Fruit fly (Drosophila melanogaster) whole organism, embryonic: ENCODE data around the gene Tace.

ENCODE experiments used
- ATbp ChIP-seq: fragments of 200-800 bp; sonication (Bioruptor generic); optimal IDR thresholded peaks from 2 replicates; lab custom pipeline; 2017; ENCODE audit warnings: missing biosample characterization, mild to moderate bottlenecking, missing genetic modification characterization, missing genetic modification reagents
- Bdp1 ChIP-seq: fragments of 200-800 bp; sonication (Bioruptor generic); optimal IDR thresholded peaks from 3 replicates; lab custom pipeline; 2016; ENCODE audit warnings: missing biosample characterization, missing genetic modification characterization
- CG11247 ChIP-seq: fragments of 200-800 bp; sonication (Bioruptor generic); IDR thresholded peaks from 2 replicates; pipeline ENCODE4 v1.3.6; 2022; ENCODE audit warnings: missing biosample characterization, missing genetic modification characterization
- CG15011 ChIP-seq: fragments of 200-800 bp; sonication (Bioruptor generic); optimal IDR thresholded peaks from 3 replicates; lab custom pipeline; 2018; ENCODE audit warnings: missing biosample characterization, mild to moderate bottlenecking, missing genetic modification characterization
- CG15696 ChIP-seq: fragments of 200-800 bp; sonication (Bioruptor generic); optimal IDR thresholded peaks from 2 replicates; lab custom pipeline; 2019; ENCODE audit warnings: missing biosample characterization, mild to moderate bottlenecking, missing genetic modification characterization, moderate library complexity
- CG16863 ChIP-seq: fragments of 200-800 bp; sonication (Bioruptor generic); optimal IDR thresholded peaks from 3 replicates; lab custom pipeline; 2016; ENCODE audit warnings: missing biosample characterization, missing genetic modification characterization
- CG17385 ChIP-seq: fragments of 200-800 bp; sonication (Bioruptor generic); optimal IDR thresholded peaks from 3 replicates; lab custom pipeline; 2018; ENCODE audit warnings: missing biosample characterization, mild to moderate bottlenecking, missing genetic modification characterization
- CG17802 ChIP-seq: fragments of 200-800 bp; sonication (Bioruptor generic); optimal IDR thresholded peaks from 2 replicates; lab custom pipeline; 2018; ENCODE audit warnings: missing biosample characterization, mild to moderate bottlenecking, missing genetic modification characterization, moderate library complexity
- CG2199 ChIP-seq: fragments of 200-800 bp; sonication (Bioruptor generic); IDR thresholded peaks from 3 replicates; pipeline ENCODE4 v1.3.6; 2022; ENCODE audit warnings: missing biosample characterization, missing genetic modification characterization
- CG2889 ChIP-seq: fragments of 200-800 bp; sonication (Bioruptor generic); IDR thresholded peaks from 3 replicates; pipeline ENCODE4 v1.3.6; 2022; ENCODE audit warnings: missing biosample characterization, missing genetic modification characterization
- CG31388 ChIP-seq: fragments of 200-800 bp; sonication (Bioruptor generic); optimal IDR thresholded peaks from 2 replicates; lab custom pipeline; 2016; ENCODE audit warnings: missing biosample characterization, missing genetic modification characterization
- CG32532 ChIP-seq: fragments of 200-800 bp; sonication (Bioruptor generic); IDR thresholded peaks from 2 replicates; pipeline ENCODE4 v1.3.6; 2022; ENCODE audit warnings: missing biosample characterization, missing genetic modification characterization
- CG3281 ChIP-seq: fragments of 200-800 bp; sonication (Bioruptor generic); optimal IDR thresholded peaks from 3 replicates; lab custom pipeline; 2017; ENCODE audit warnings: missing biosample characterization, mild to moderate bottlenecking, missing genetic modification characterization
- CG4282 ChIP-seq: fragments of 200-800 bp; sonication (Bioruptor generic); optimal IDR thresholded peaks from 2 replicates; lab custom pipeline; 2016; ENCODE audit warnings: missing biosample characterization, missing genetic modification characterization
- CG4707 ChIP-seq: fragments of 200-800 bp; sonication (Bioruptor generic); optimal IDR thresholded peaks from 2 replicates; lab custom pipeline; 2018; ENCODE audit warnings: missing biosample characterization, mild to moderate bottlenecking, missing genetic modification characterization, moderate library complexity
- CG6689 ChIP-seq: fragments of 200-800 bp; sonication (Bioruptor generic); IDR thresholded peaks from 2 replicates; pipeline ENCODE4 v1.3.6; 2022; ENCODE audit warnings: missing biosample characterization, missing genetic modification characterization
- CG6765 ChIP-seq: fragments of 200-800 bp; sonication (Bioruptor generic); optimal IDR thresholded peaks from 3 replicates; lab custom pipeline; 2017; ENCODE audit warnings: missing biosample characterization, mild to moderate bottlenecking, missing genetic modification characterization
- CG7372 ChIP-seq: fragments of 200-800 bp; sonication (Bioruptor generic); IDR thresholded peaks from 2 replicates; pipeline ENCODE4 v1.3.6; 2022; ENCODE audit warnings: missing biosample characterization, missing genetic modification characterization
- CG7745 ChIP-seq: fragments of 200-800 bp; sonication (Bioruptor generic); optimal IDR thresholded peaks from 2 replicates; lab custom pipeline; 2018; ENCODE audit warnings: missing biosample characterization, mild to moderate bottlenecking, missing genetic modification characterization, moderate library complexity
- CG7963 ChIP-seq: fragments of 200-800 bp; sonication (Bioruptor generic); IDR thresholded peaks from 3 replicates; pipeline ENCODE4 v1.3.6; 2022; ENCODE audit warnings: missing biosample characterization, missing genetic modification characterization; ENCODE audit not compliant: partially characterized antibody
- CG8765 ChIP-seq: fragments of 200-800 bp; sonication (Bioruptor generic); IDR thresholded peaks from 2 replicates; pipeline ENCODE4 v1.3.6; 2022; ENCODE audit warnings: missing biosample characterization, missing genetic modification characterization
- D19B ChIP-seq: fragments of 200-800 bp; sonication (Bioruptor generic); optimal IDR thresholded peaks from 2 replicates; lab custom pipeline; 2017; ENCODE audit warnings: missing biosample characterization, mild to moderate bottlenecking, missing genetic modification characterization
- Dp ChIP-seq: fragments of 200-800 bp; sonication (Bioruptor generic); optimal IDR thresholded peaks from 2 replicates; lab custom pipeline; 2018; ENCODE audit warnings: missing biosample characterization, mild to moderate bottlenecking, missing genetic modification characterization, moderate library complexity
- Fer3 ChIP-seq: fragments of 200-800 bp; sonication (Bioruptor generic); optimal IDR thresholded peaks from 2 replicates; lab custom pipeline; 2018; ENCODE audit warnings: missing biosample characterization, mild to moderate bottlenecking, missing genetic modification characterization, moderate library complexity
- Gug ChIP-seq: fragments of 200-800 bp; sonication (Bioruptor generic); IDR thresholded peaks from 4 replicates; pipeline ENCODE4 v1.3.6; 2022; ENCODE audit warnings: missing biosample characterization, missing genetic modification characterization
- HLH3B ChIP-seq: fragments of 200-800 bp; sonication (Bioruptor generic); IDR thresholded peaks from 2 replicates; pipeline ENCODE4 v1.3.6; 2022; ENCODE audit warnings: missing biosample characterization, missing genetic modification characterization
- Hr78 ChIP-seq, 2 experiments: fragments of 200-800 bp in 1 of 2; fragments of >200 bp in 1 of 2; sonication (Bioruptor generic) in 1 of 2; optimal IDR thresholded peaks; 2 replicates each; lab custom pipeline; 2017 to 2019; ENCODE audit warnings: missing biosample characterization in 2 of 2, missing genetic modification characterization in 2 of 2, mild to moderate bottlenecking in 1 of 2, moderate library complexity in 1 of 2
- Nf-YC ChIP-seq: fragments of 200-800 bp; optimal IDR thresholded peaks from 3 replicates; lab custom pipeline; 2019; ENCODE audit warnings: missing biosample characterization, mild to moderate bottlenecking, missing genetic modification characterization, moderate library complexity
- Opbp ChIP-seq: fragments of 200-800 bp; sonication (Bioruptor generic); IDR thresholded peaks from 3 replicates; pipeline ENCODE4 v1.3.6; 2022; ENCODE audit warnings: missing biosample characterization, missing genetic modification characterization; ENCODE audit not compliant: partially characterized antibody
- Scr ChIP-seq: fragments of 200-800 bp; sonication (Bioruptor generic); IDR thresholded peaks from 2 replicates; pipeline ENCODE4 v1.3.6; 2022; ENCODE audit warnings: missing biosample characterization, missing genetic modification characterization; ENCODE audit not compliant: partially characterized antibody
- Sry-β ChIP-seq: fragments of 200-800 bp; sonication (Bioruptor generic); optimal IDR thresholded peaks from 2 replicates; lab custom pipeline; 2018; ENCODE audit warnings: missing biosample characterization, mild to moderate bottlenecking, missing genetic modification characterization, moderate library complexity
- Sry-δ ChIP-seq: fragments of 200-800 bp; sonication (Bioruptor generic); optimal IDR thresholded peaks from 2 replicates; lab custom pipeline; 2016; ENCODE audit warnings: missing biosample characterization, missing genetic modification characterization
- Taf1 ChIP-seq: fragments of 200-800 bp; sonication (Bioruptor generic); IDR thresholded peaks from 2 replicates; pipeline ENCODE4 v1.3.6; 2022; ENCODE audit warnings: missing biosample characterization, missing genetic modification characterization
- ara ChIP-seq: fragments of 200-800 bp; sonication (Bioruptor generic); IDR thresholded peaks from 2 replicates; pipeline ENCODE4 v1.3.6; 2022; ENCODE audit warnings: missing biosample characterization, missing genetic modification characterization
- bcd ChIP-seq: fragments of 200-800 bp; sonication (Bioruptor generic); optimal IDR thresholded peaks from 2 replicates; lab custom pipeline; 2017; ENCODE audit warnings: missing biosample characterization, mild to moderate bottlenecking, missing genetic modification characterization
- cas ChIP-seq: fragments of 200-800 bp; sonication (Bioruptor generic); IDR thresholded peaks from 2 replicates; pipeline ENCODE4 v1.3.6; 2022; ENCODE audit warnings: missing biosample characterization, missing genetic modification characterization
- cg ChIP-seq: fragments of 200-800 bp; sonication (Bioruptor generic); optimal IDR thresholded peaks from 3 replicates; lab custom pipeline; 2019; ENCODE audit warnings: missing biosample characterization, mild to moderate bottlenecking, missing genetic modification characterization, moderate library complexity
- fu2 ChIP-seq: fragments of 200-800 bp; sonication (Bioruptor generic); optimal IDR thresholded peaks from 2 replicates; lab custom pipeline; 2016; ENCODE audit warnings: missing biosample characterization, missing genetic modification characterization
- gcm2 ChIP-seq: fragments of 200-800 bp; sonication (Bioruptor generic); optimal IDR thresholded peaks from 2 replicates; lab custom pipeline; 2016; ENCODE audit warnings: missing biosample characterization, missing genetic modification characterization
- gfzf ChIP-seq: fragments of 200-800 bp; sonication (Bioruptor generic); optimal IDR thresholded peaks from 2 replicates; lab custom pipeline; 2016; ENCODE audit warnings: missing biosample characterization, mild to moderate bottlenecking, missing genetic modification characterization, moderate library complexity
- gro ChIP-seq: fragments of 200-800 bp; sonication (Bioruptor generic); optimal IDR thresholded peaks from 2 replicates; lab custom pipeline; 2016; ENCODE audit warnings: missing biosample characterization, missing genetic modification characterization
- kni ChIP-seq: fragments of 200-800 bp; sonication (Bioruptor generic); optimal IDR thresholded peaks from 3 replicates; lab custom pipeline; 2017; ENCODE audit warnings: mild to moderate bottlenecking, missing biosample characterization, missing genetic modification reagents, missing genetic modification characterization
- lov ChIP-seq, 2 experiments: fragments of 200-800 bp in 1 of 2; fragments of >200 bp in 1 of 2; sonication (Bioruptor generic) in 1 of 2; IDR thresholded peaks in 1 of 2; optimal IDR thresholded peaks in 1 of 2; 2 replicates in 1 of 2; 3 replicates in 1 of 2; pipeline versions ENCODE4 v1.3.6 to Lab custom; 2017 to 2022; ENCODE audit warnings: missing biosample characterization in 1 of 2, missing genetic modification characterization in 1 of 2
- pnt ChIP-seq: fragments of 200-800 bp; sonication (Bioruptor generic); optimal IDR thresholded peaks from 3 replicates; lab custom pipeline; 2016; ENCODE audit warnings: missing biosample characterization, missing genetic modification characterization
- slou ChIP-seq: fragments of 200-800 bp; sonication (Bioruptor generic); optimal IDR thresholded peaks from 3 replicates; lab custom pipeline; 2016; ENCODE audit warnings: missing biosample characterization, missing genetic modification characterization
- sna ChIP-seq: fragments of 200-800 bp; sonication (Bioruptor generic); IDR thresholded peaks from 2 replicates; pipeline ENCODE4 v1.3.6; 2022; ENCODE audit warnings: missing biosample characterization, missing genetic modification characterization; ENCODE audit not compliant: partially characterized antibody
- tin ChIP-seq: fragments of 200-800 bp; sonication (Bioruptor generic); optimal IDR thresholded peaks from 3 replicates; lab custom pipeline; 2016; ENCODE audit warnings: missing biosample characterization, missing genetic modification characterization
- zf30C ChIP-seq: fragments of 200-800 bp; sonication (Bioruptor generic); optimal IDR thresholded peaks from 3 replicates; lab custom pipeline; 2018; ENCODE audit warnings: missing biosample characterization, mild to moderate bottlenecking, missing genetic modification characterization
- zfh1 ChIP-seq: fragments of 200-800 bp; sonication (Bioruptor generic); IDR thresholded peaks from 3 replicates; pipeline ENCODE4 v1.3.6; 2022; ENCODE audit warnings: missing biosample characterization, missing genetic modification characterization

The Tace gene

DNA sequence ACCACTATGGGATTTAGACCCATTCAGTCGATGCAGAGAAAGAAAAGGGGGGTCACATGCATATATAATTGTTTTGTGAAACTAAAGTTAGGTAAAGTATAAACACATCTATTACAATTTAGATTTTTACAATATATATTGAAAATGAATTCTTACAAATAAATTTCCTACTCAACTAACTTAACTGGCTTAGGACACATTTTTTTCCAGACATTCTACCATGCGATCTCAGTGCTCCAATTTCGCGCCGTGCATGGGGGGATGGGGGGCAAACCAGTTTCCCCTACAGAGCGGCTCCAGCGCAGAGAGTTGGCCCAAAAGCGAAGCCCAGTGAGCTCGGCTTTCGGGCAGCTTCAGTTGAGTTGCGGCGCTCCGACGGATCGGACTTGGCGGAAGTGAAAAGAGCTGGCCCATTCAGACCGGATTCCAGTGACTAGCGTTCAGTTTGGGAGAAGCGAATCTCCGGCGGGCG, 17.2 kb upstream of the Tace start, which contains the start of gene CG7896 (continued):
- peak; percentile 62 for TF ChIP-seq tin (GFP tag; lab: Kevin White, UChicago)
- no peak for TF ChIP-seq CG4707
- TF ChIP-seq Sry-δ (GFP tag; lab: Kevin White, UChicago): no peak
- TF ChIP-seq CG15696 (tag; lab: Kevin White, UChicago): peak; percentile 22
- peak in 1 of 2 experiments; percentile 62 for TF ChIP-seq Hr78 (GFP tag; optimal IDR thresholded peaks at IDR 0.05; lab: Kevin White, UChicago)
- no peak for TF ChIP-seq CG7745 (tag; lab: Kevin White, UChicago)
- TF ChIP-seq Scr: no peak
- TF ChIP-seq gcm2 (GFP tag; lab: Kevin White, UChicago): no peak
- peak; percentile 68 for TF ChIP-seq ara (GFP tag; lab: Robert Waterston, UW)
- TF ChIP-seq slou: peak; percentile 62
- TF ChIP-seq Fer3 (tag; lab: Kevin White, UChicago): peak; percentile 56
- TF ChIP-seq CG16863 (GFP tag; lab: Kevin White, UChicago): no peak
- TF ChIP-seq CG7963 (GFP tag; lab: Robert Waterston, UW): no peak
- peak; percentile 47 for TF ChIP-seq ATbp (GFP tag; lab: Kevin White, UChicago)
- peak; percentile 70 for TF ChIP-seq CG3281
- TF ChIP-seq CG32532: peak; percentile 84
- TF ChIP-seq HLH3B (GFP tag; lab: Robert Waterston, UW): peak; percentile 76
- 0 out of 2 replicates have a peak, but pooled peaks have one; percentile 14 for TF ChIP-seq cas (GFP tag; lab: Robert Waterston, UW)
- no peak for TF ChIP-seq Bdp1 (GFP tag; lab: Kevin White, UChicago)
- peak; percentile 75 for TF ChIP-seq zf30C (GFP tag; lab: Kevin White, UChicago)
- TF ChIP-seq kni (GFP tag; lab: Kevin White, UChicago): peak; percentile 58
- TF ChIP-seq fu2 (GFP tag; lab: Kevin White, UChicago): no peak
- TF ChIP-seq CG6765 (GFP tag; lab: Kevin White, UChicago): peak; percentile 31
- no peak for TF ChIP-seq CG4282
- no peak for TF ChIP-seq gfzf (GFP tag; lab: Kevin White, UChicago)
- peak; percentile 75 for TF ChIP-seq CG7372 (GFP tag; lab: Robert Waterston, UW)
- no peak for TF ChIP-seq D19B (GFP tag; lab: Kevin White, UChicago)
- TF ChIP-seq Gug (GFP tag; lab: Robert Waterston, UW): peak; percentile 71
- no peak for TF ChIP-seq Dp
- no peak for TF ChIP-seq CG31388 (GFP tag; lab: Kevin White, UChicago)
- TF ChIP-seq Taf1 (GFP tag; lab: Robert Waterston, UW): peak; percentile 71
- peak; percentile 33; the same call in 1 of the 3 replicates for TF ChIP-seq CG2889 (GFP tag; lab: Robert Waterston, UW)
- no peak for TF ChIP-seq gro (GFP tag; lab: Kevin White, UChicago)
- TF ChIP-seq cg: no peak
- peak; percentile 40 for TF ChIP-seq CG15011
- no peak for TF ChIP-seq pnt (GFP tag; lab: Kevin White, UChicago)
- peak; percentile 81 for TF ChIP-seq zfh1 (GFP tag; lab: Robert Waterston, UW)
- TF ChIP-seq CG8765: peak; percentile 40; the same call in 1 of the 2 replicates
- peak; percentile 66 for TF ChIP-seq CG17385 (GFP tag; lab: Kevin White, UChicago)
- no peak for TF ChIP-seq sna (GFP tag; lab: Robert Waterston, UW)
- TF ChIP-seq Opbp: no peak; the same call in 2 of the 3 replicates
- TF ChIP-seq lov (optimal IDR thresholded peaks at IDR 0.05; lab: Kevin White, UChicago): no peak
- TF ChIP-seq lov (GFP tag; IDR thresholded peaks at IDR 0.05; lab: Robert Waterston, UW): 0 out of 3 replicates have a peak, but pooled peaks have one; percentile 61
- TF ChIP-seq Nf-YC (tag; lab: Kevin White, UChicago): peak; percentile 70
- no peak for TF ChIP-seq Sry-β
- TF ChIP-seq CG17802 (tag; lab: Kevin White, UChicago): no peak
- TF ChIP-seq bcd: peak; percentile 74
- TF ChIP-seq CG11247 (GFP tag; lab: Robert Waterston, UW): peak; percentile 60; the same call in 1 of the 2 replicates
- TF ChIP-seq CG6689 (GFP tag; lab: Robert Waterston, UW): peak; percentile 76
- TF ChIP-seq CG2199 (GFP tag; lab: Robert Waterston, UW): no peak
